Fruit fly (Drosophila melanogaster) whole organism, embryonic: Measurements from ENCODE around the gene Efhc1.1.
A peak's percentile ranks its signal among the peaks of the same experiment; 100 is the strongest.

Source experiments
- Awh ChIP-seq: fragments of 200-800 bp; sonication (Bioruptor generic); IDR thresholded peaks from 2 replicates; pipeline ENCODE4, ENCODE4 v1.3.6; 2022; ENCODE audit warnings: missing biosample characterization, missing genetic modification characterization
- Bgb ChIP-seq: fragments of 200-800 bp; sonication (Bioruptor generic); IDR thresholded peaks from 2 replicates; pipeline ENCODE4 v1.3.6; 2022; ENCODE audit warnings: missing biosample characterization, missing genetic modification characterization; ENCODE audit not compliant: partially characterized antibody
- CG10209 ChIP-seq: fragments of 200-800 bp; sonication (Bioruptor generic); optimal IDR thresholded peaks from 3 replicates; lab custom pipeline; 2017; ENCODE audit warnings: missing biosample characterization, mild to moderate bottlenecking, missing genetic modification characterization, missing genetic modification reagents
- CG11247 ChIP-seq: fragments of 200-800 bp; sonication (Bioruptor generic); IDR thresholded peaks from 2 replicates; pipeline ENCODE4 v1.3.6; 2022; ENCODE audit warnings: missing biosample characterization, missing genetic modification characterization
- CG11456 ChIP-seq: fragments of 200-800 bp; sonication (Bioruptor generic); IDR thresholded peaks from 3 replicates; pipeline ENCODE4 v1.3.6; 2022; ENCODE audit warnings: missing biosample characterization, missing genetic modification characterization
- CG12769 ChIP-seq: fragments of 200-800 bp; sonication (Bioruptor generic); optimal IDR thresholded peaks from 2 replicates; lab custom pipeline; 2019; ENCODE audit warnings: missing biosample characterization, mild to moderate bottlenecking, missing genetic modification characterization, moderate library complexity
- CG15601 ChIP-seq: fragments of 200-800 bp; sonication (Bioruptor generic); optimal IDR thresholded peaks from 3 replicates; lab custom pipeline; 2019; ENCODE audit warnings: missing biosample characterization, mild to moderate bottlenecking, missing genetic modification characterization, moderate library complexity
- CG1647 ChIP-seq: fragments of 200-800 bp; sonication (Bioruptor generic); optimal IDR thresholded peaks from 3 replicates; lab custom pipeline; 2016; ENCODE audit warnings: missing biosample characterization, missing genetic modification characterization
- CG17359 ChIP-seq: fragments of 200-800 bp; sonication (Bioruptor generic); optimal IDR thresholded peaks from 3 replicates; lab custom pipeline; 2018; ENCODE audit warnings: missing biosample characterization, mild to moderate bottlenecking, missing genetic modification characterization, moderate library complexity
- CG18476 ChIP-seq: fragments of 200-800 bp; sonication (Bioruptor generic); optimal IDR thresholded peaks from 2 replicates; lab custom pipeline; 2016; ENCODE audit warnings: missing biosample characterization, mild to moderate bottlenecking, missing genetic modification characterization
- CG18599 ChIP-seq: fragments of 200-800 bp; sonication (Bioruptor generic); optimal IDR thresholded peaks from 3 replicates; lab custom pipeline; 2017; ENCODE audit warnings: missing biosample characterization, missing genetic modification characterization, mild to moderate bottlenecking, moderate library complexity, missing genetic modification reagents
- CG30020 ChIP-seq: fragments of 200-800 bp; optimal IDR thresholded peaks from 2 replicates; lab custom pipeline; 2019; ENCODE audit warnings: missing biosample characterization, mild to moderate bottlenecking, missing genetic modification characterization, moderate library complexity
- CG3163 ChIP-seq: fragments of 200-800 bp; sonication (Bioruptor generic); optimal IDR thresholded peaks from 3 replicates; lab custom pipeline; 2016; ENCODE audit warnings: missing biosample characterization, missing genetic modification characterization
- CG4360 ChIP-seq: fragments of 200-800 bp; sonication (Bioruptor generic); IDR thresholded peaks from 2 replicates; pipeline ENCODE4 v1.3.6; 2022; ENCODE audit warnings: missing biosample characterization, missing genetic modification characterization
- CG4424 ChIP-seq: fragments of 200-800 bp; sonication (Bioruptor generic); optimal IDR thresholded peaks from 3 replicates; lab custom pipeline; 2016; ENCODE audit warnings: missing biosample characterization, missing genetic modification characterization
- CG4820 ChIP-seq: fragments of 200-800 bp; sonication (Bioruptor generic); optimal IDR thresholded peaks from 3 replicates; lab custom pipeline; 2016; ENCODE audit warnings: missing biosample characterization, missing genetic modification characterization
- CG4854 ChIP-seq: fragments of 200-800 bp; sonication (Bioruptor generic); optimal IDR thresholded peaks from 2 replicates; lab custom pipeline; 2016; ENCODE audit warnings: missing biosample characterization, missing genetic modification characterization, inconsistent platforms
- CG6765 ChIP-seq: fragments of 200-800 bp; sonication (Bioruptor generic); optimal IDR thresholded peaks from 3 replicates; lab custom pipeline; 2017; ENCODE audit warnings: missing biosample characterization, mild to moderate bottlenecking, missing genetic modification characterization
- CG6791 ChIP-seq: fragments of 200-800 bp; sonication (Bioruptor generic); IDR thresholded peaks from 3 replicates; pipeline ENCODE4 v1.3.6; 2022; ENCODE audit warnings: missing biosample characterization, missing genetic modification characterization; ENCODE audit not compliant: partially characterized antibody
- CG7745 ChIP-seq: fragments of 200-800 bp; sonication (Bioruptor generic); optimal IDR thresholded peaks from 2 replicates; lab custom pipeline; 2018; ENCODE audit warnings: missing biosample characterization, mild to moderate bottlenecking, missing genetic modification characterization, moderate library complexity
- CG8924 ChIP-seq: fragments of 200-800 bp; optimal IDR thresholded peaks from 3 replicates; lab custom pipeline; 2019; ENCODE audit warnings: missing biosample characterization, mild to moderate bottlenecking, missing genetic modification characterization, moderate library complexity
- CTCF ChIP-seq: fragments of 200-800 bp; sonication (Bioruptor generic); optimal IDR thresholded peaks from 2 replicates; lab custom pipeline; 2017; ENCODE audit warnings: missing biosample characterization, mild to moderate bottlenecking, missing genetic modification characterization, moderate library complexity
- CoRest ChIP-seq: fragments of 200-800 bp; sonication (Bioruptor generic); optimal IDR thresholded peaks from 3 replicates; lab custom pipeline; 2018; ENCODE audit warnings: missing biosample characterization, mild to moderate bottlenecking, missing genetic modification characterization, moderate library complexity
- D19B ChIP-seq: fragments of 200-800 bp; sonication (Bioruptor generic); optimal IDR thresholded peaks from 2 replicates; lab custom pipeline; 2017; ENCODE audit warnings: missing biosample characterization, mild to moderate bottlenecking, missing genetic modification characterization
- Eip74EF ChIP-seq, 2 experiments: fragments of 200-800 bp in 1 of 2; fragments of >200 bp in 1 of 2; sonication (Bioruptor generic) in 1 of 2; optimal IDR thresholded peaks; 2 replicates each; lab custom pipeline; 2017 to 2019; ENCODE audit warnings: missing biosample characterization in 2 of 2, missing genetic modification characterization in 2 of 2, mild to moderate bottlenecking in 1 of 2, moderate library complexity in 1 of 2
- HLH4C ChIP-seq: fragments of 200-800 bp; sonication (Bioruptor generic); IDR thresholded peaks from 3 replicates; pipeline ENCODE4 v1.3.6; 2022; ENCODE audit warnings: missing biosample characterization, missing genetic modification characterization; ENCODE audit not compliant: partially characterized antibody
- Hmx ChIP-seq: fragments of 200-800 bp; sonication (Bioruptor generic); optimal IDR thresholded peaks from 2 replicates; lab custom pipeline; 2016; ENCODE audit warnings: missing biosample characterization, missing genetic modification characterization
- Hr78 ChIP-seq, 2 experiments: fragments of 200-800 bp in 1 of 2; fragments of >200 bp in 1 of 2; sonication (Bioruptor generic) in 1 of 2; optimal IDR thresholded peaks; 2 replicates each; lab custom pipeline; 2017 to 2019; ENCODE audit warnings: missing biosample characterization in 2 of 2, missing genetic modification characterization in 2 of 2, mild to moderate bottlenecking in 1 of 2, moderate library complexity in 1 of 2
- Lim3 ChIP-seq: fragments of 200-800 bp; sonication (Bioruptor generic); IDR thresholded peaks from 2 replicates; pipeline ENCODE4 v1.3.6; 2022; ENCODE audit warnings: missing biosample characterization, missing genetic modification characterization
- Myb ChIP-seq: fragments of 200-800 bp; sonication (Bioruptor generic); optimal IDR thresholded peaks from 2 replicates; lab custom pipeline; 2016; ENCODE audit warnings: missing biosample characterization, missing genetic modification characterization
- Ravus ChIP-seq: fragments of 200-800 bp; sonication (Bioruptor generic); IDR thresholded peaks from 2 replicates; pipeline ENCODE4 v1.3.6; 2022; ENCODE audit warnings: missing biosample characterization, missing genetic modification characterization
- Rx ChIP-seq: fragments of 200-800 bp; sonication (Bioruptor generic); IDR thresholded peaks from 2 replicates; pipeline ENCODE4 v1.3.6; 2022; ENCODE audit warnings: missing biosample characterization, missing genetic modification characterization
- abd-A ChIP-seq: fragments of 200-800 bp; sonication (Bioruptor generic); optimal IDR thresholded peaks from 3 replicates; lab custom pipeline; 2019; ENCODE audit warnings: missing biosample characterization, mild to moderate bottlenecking, missing genetic modification characterization, moderate library complexity
- ac ChIP-seq: fragments of 200-800 bp; sonication (Bioruptor generic); optimal IDR thresholded peaks from 3 replicates; lab custom pipeline; 2017; ENCODE audit warnings: missing biosample characterization, mild to moderate bottlenecking, missing genetic modification characterization
- chinmo ChIP-seq: fragments of 200-800 bp; sonication (Bioruptor generic); IDR thresholded peaks from 4 replicates; pipeline ENCODE4 v1.3.6; 2022; ENCODE audit warnings: missing biosample characterization, missing genetic modification characterization; ENCODE audit not compliant: partially characterized antibody
- disco-r ChIP-seq: fragments of 200-800 bp; sonication (Bioruptor generic); optimal IDR thresholded peaks from 2 replicates; lab custom pipeline; 2016; ENCODE audit warnings: missing biosample characterization, missing genetic modification characterization
- dmrt11E ChIP-seq: fragments of 200-800 bp; sonication (Bioruptor generic); optimal IDR thresholded peaks from 3 replicates; lab custom pipeline; 2018; ENCODE audit warnings: missing biosample characterization, mild to moderate bottlenecking, missing genetic modification characterization, moderate library complexity
- dpn ChIP-seq, 2 experiments: fragments of 200-800 bp; sonication (Bioruptor generic); optimal IDR thresholded peaks; 3 replicates each; lab custom pipeline; 2016; ENCODE audit warnings: missing biosample characterization in 2 of 2, missing genetic modification characterization in 2 of 2
- ems ChIP-seq: fragments of 200-800 bp; sonication (Bioruptor generic); optimal IDR thresholded peaks from 3 replicates; lab custom pipeline; 2016; ENCODE audit warnings: missing biosample characterization, missing genetic modification characterization
- exex ChIP-seq: fragments of 200-800 bp; sonication (Bioruptor generic); optimal IDR thresholded peaks from 4 replicates; lab custom pipeline; 2018; ENCODE audit warnings: missing biosample characterization, mild to moderate bottlenecking, missing genetic modification characterization, moderate library complexity
- fru ChIP-seq: fragments of >200 bp; optimal IDR thresholded peaks from 2 replicates; lab custom pipeline; 2017
- kay ChIP-seq: fragments of 200-800 bp; sonication (Bioruptor generic); optimal IDR thresholded peaks from 2 replicates; lab custom pipeline; 2016; ENCODE audit warnings: missing biosample characterization, missing genetic modification characterization
- mld ChIP-seq: fragments of 200-800 bp; sonication (Bioruptor generic); IDR thresholded peaks from 3 replicates; pipeline ENCODE4 v1.3.6; 2022; ENCODE audit warnings: missing biosample characterization, missing genetic modification characterization; ENCODE audit not compliant: partially characterized antibody
- p53 ChIP-seq: fragments of 200-800 bp; sonication (Bioruptor generic); optimal IDR thresholded peaks from 2 replicates; lab custom pipeline; 2016; ENCODE audit warnings: missing biosample characterization, missing genetic modification characterization
- pnt ChIP-seq: fragments of 200-800 bp; sonication (Bioruptor generic); optimal IDR thresholded peaks from 3 replicates; lab custom pipeline; 2016; ENCODE audit warnings: missing biosample characterization, missing genetic modification characterization
- sc ChIP-seq, 3 experiments: fragments of >200 bp in 2 of 3; fragments of 200-800 bp in 1 of 3; sonication (Bioruptor generic) in 1 of 3; optimal IDR thresholded peaks; 2 replicates in 2 of 3; 3 replicates in 1 of 3; lab custom pipeline; 2017; ENCODE audit warnings: mild to moderate bottlenecking in 1 of 3, missing biosample characterization in 1 of 3, missing genetic modification characterization in 1 of 3, missing genetic modification reagents in 1 of 3
- sens ChIP-seq: fragments of 200-800 bp; sonication (Bioruptor generic); peaks from one replicate; lab custom pipeline; 2016; ENCODE audit warnings: missing biosample characterization, missing genetic modification characterization
- sqz ChIP-seq: fragments of 200-800 bp; sonication (Bioruptor generic); optimal IDR thresholded peaks from 3 replicates; lab custom pipeline; 2018; ENCODE audit warnings: missing biosample characterization, mild to moderate bottlenecking, missing genetic modification characterization
- tap ChIP-seq: fragments of 200-800 bp; optimal IDR thresholded peaks from 3 replicates; lab custom pipeline; 2019; ENCODE audit warnings: missing biosample characterization, mild to moderate bottlenecking, missing genetic modification characterization, moderate library complexity
- trem ChIP-seq: fragments of 200-800 bp; optimal IDR thresholded peaks from 3 replicates; lab custom pipeline; 2019; ENCODE audit warnings: missing biosample characterization, mild to moderate bottlenecking, missing genetic modification characterization, moderate library complexity

Gene Efhc1.1

dm6 chrX:15740288-15740726, 43.2 kb downstream of the Efhc1.1 start (continued):
- TF ChIP-seq CG6791 (no peak), dpn (GFP tag; optimal IDR thresholded peaks at IDR 0.05; lab: Kevin White, UChicago) (peak; percentile 54 to 65), CG4820 (GFP tag; lab: Kevin White, UChicago) (peak; percentile 21), Ravus (GFP tag; lab: Robert Waterston, UW) (no peak), CG30020 (tag; lab: Kevin White, UChicago) (no peak), D19B (GFP tag; lab: Kevin White, UChicago) (peak; percentile 66), Hr78 (GFP tag; optimal IDR thresholded peaks at IDR 0.05; lab: Kevin White, UChicago) (no peak), sc (optimal IDR thresholded peaks at IDR 0.05; lab: Kevin White, UChicago) (no peak), sc (GFP tag; optimal IDR thresholded peaks at IDR 0.05; lab: Kevin White, UChicago) (peak; percentile 6), CG6765 (GFP tag; lab: Kevin White, UChicago) (peak; percentile 68), abd-A (tag; lab: Kevin White, UChicago) (no peak), ems (GFP tag; lab: Kevin White, UChicago) (peak; percentile 66), sqz (GFP tag; lab: Kevin White, UChicago) (no peak), CG11456 (GFP tag; lab: Robert Waterston, UW) (peak; percentile 82), CG10209 (peak; percentile 70), Bgb (no peak), tap (no peak), disco-r (no peak), dmrt11E (peak; percentile 38), Myb (peak; percentile 16), CG1647 (GFP tag; lab: Kevin White, UChicago) (no peak), CG15601 (tag; lab: Kevin White, UChicago) (no peak), CG4424 (GFP tag; lab: Kevin White, UChicago) (peak; percentile 19), chinmo (GFP tag; lab: Robert Waterston, UW) (no peak), CG7745 (tag; lab: Kevin White, UChicago) (no peak), exex (tag; lab: Kevin White, UChicago) (peak; percentile 99), Hmx (GFP tag; lab: Kevin White, UChicago) (no peak), p53 (GFP tag; lab: Kevin White, UChicago) (no peak), CG11247 (GFP tag; lab: Robert Waterston, UW) (peak; percentile 64), trem (no peak), CG4854 (GFP tag; lab: Kevin White, UChicago) (peak; percentile 27), CG12769 (tag; lab: Kevin White, UChicago) (peak; percentile 87), CG18476 (GFP tag; lab: Kevin White, UChicago) (no peak), sens (GFP tag; lab: Kevin White, UChicago) (peak; percentile 91), HLH4C (GFP tag; lab: Robert Waterston, UW) (no peak), pnt (no peak), Lim3 (no peak), Eip74EF (GFP tag; optimal IDR thresholded peaks at IDR 0.05; lab: Kevin White, UChicago) (peak in 1 of 2 experiments; percentile 43), CG17359 (tag; lab: Kevin White, UChicago) (peak; percentile 79), CTCF (GFP tag; lab: Kevin White, UChicago) (no peak), CG4360 (GFP tag; lab: Robert Waterston, UW) (no peak), CG18599 (GFP tag; lab: Kevin White, UChicago) (peak; percentile 91), fru (lab: Kevin White, UChicago) (no peak), kay (GFP tag; lab: Kevin White, UChicago) (peak; percentile 68), CoRest (tag; lab: Kevin White, UChicago) (peak; percentile 71), CG8924 (peak; percentile 57), CG3163 (GFP tag; lab: Kevin White, UChicago) (no peak), ac (GFP tag; lab: Kevin White, UChicago) (no peak), Rx (GFP tag; lab: Robert Waterston, UW) (peak; percentile 50; the same call in 1 of the 2 replicates), mld (GFP tag; lab: Robert Waterston, UW) (no peak), Awh (peak; percentile 63)
